Worm (Caenorhabditis elegans): ENCODE measurements around the gene lin-56.
"Not testable (repeated sequence)": the region's sequence is repeated elsewhere in the genome, so short reads cannot be mapped to it uniquely, and the experiment has no call there.

The lin-56 gene

DNA sequence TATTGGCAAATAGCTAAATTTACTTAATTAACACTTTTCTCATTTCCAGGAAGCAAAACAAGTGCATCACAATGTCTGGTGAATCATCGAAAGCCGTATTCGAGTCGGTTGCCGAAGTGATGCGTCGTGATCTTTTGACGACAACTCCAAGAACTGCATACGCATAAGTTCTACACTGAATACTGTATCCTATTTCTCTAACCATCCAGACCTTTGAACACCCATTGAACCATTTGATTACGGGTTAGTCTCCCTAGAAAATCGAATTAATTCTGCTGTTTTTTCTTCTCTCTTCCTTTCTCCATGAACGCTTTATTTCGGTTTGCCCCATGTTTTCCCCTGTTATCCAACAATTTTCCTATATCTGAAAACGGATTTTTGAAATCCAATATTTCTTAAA is at the start of gene lin-56:
Gene lin-56, plus strand, starts transcription at position 301 of the 400 bp plus-strand sequence.
- TF ChIP-seq him-1 (tag; optimal IDR thresholded peaks at IDR 0.05) (no peak), dao-5 (tag; optimal IDR thresholded peaks at IDR 0.05) (no peak), W03F9.2 (tag; optimal IDR thresholded peaks at IDR 0.05) (no peak)

DNA sequence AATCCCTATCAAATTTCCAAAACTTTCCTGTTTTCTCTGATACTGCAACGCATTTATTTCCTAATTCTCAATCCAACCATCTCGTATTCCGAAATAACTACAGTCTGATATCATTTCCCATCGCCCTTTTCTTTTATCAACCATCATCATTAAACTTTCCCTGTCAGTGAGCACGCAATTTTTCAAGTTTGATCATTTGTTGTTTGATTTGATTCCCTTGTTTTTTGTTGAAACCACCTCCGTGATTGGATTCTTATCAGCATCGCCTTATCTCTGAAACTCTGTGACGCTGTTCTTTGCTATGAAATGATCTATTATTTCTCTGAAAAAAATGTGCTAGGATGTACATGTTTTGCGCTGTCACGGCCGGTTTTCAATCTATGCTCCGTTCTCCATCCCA is 46.8 kb upstream of the lin-56 start:
- no peak for TF ChIP-seq dao-5 (tag; optimal IDR thresholded peaks at IDR 0.05)
- no peak for TF ChIP-seq W03F9.2 (tag; optimal IDR thresholded peaks at IDR 0.05)
- no peak for TF ChIP-seq him-1 (tag; optimal IDR thresholded peaks at IDR 0.05)

DNA sequence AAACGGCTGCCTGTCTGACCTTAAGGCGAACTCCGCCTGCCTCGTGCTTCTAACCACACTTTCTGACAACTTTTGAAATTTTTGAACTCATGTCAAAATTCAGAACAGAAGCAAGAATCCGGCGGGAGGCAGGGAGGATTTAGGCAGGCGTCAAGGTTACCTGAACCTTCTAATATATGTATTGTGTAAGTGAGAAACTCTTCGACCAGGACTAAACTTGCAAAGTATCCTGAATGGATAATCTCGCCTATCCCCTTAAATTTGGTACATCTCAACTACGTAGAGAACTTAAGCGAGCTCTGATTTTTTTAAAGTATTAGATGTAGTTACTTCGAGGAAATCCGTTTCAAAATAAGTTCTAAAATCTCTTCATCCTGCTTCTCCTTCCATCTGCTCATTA is 38.8 kb upstream of the lin-56 start, which contains the start of gene E04D5.5:
Gene E04D5.5, plus strand, starts transcription at position 301 of the 400 bp plus-strand sequence.
- no peak for TF ChIP-seq W03F9.2 (tag; optimal IDR thresholded peaks at IDR 0.05)
- TF ChIP-seq him-1 (tag; optimal IDR thresholded peaks at IDR 0.05), result no peak
- no peak for TF ChIP-seq dao-5 (tag; optimal IDR thresholded peaks at IDR 0.05)

DNA sequence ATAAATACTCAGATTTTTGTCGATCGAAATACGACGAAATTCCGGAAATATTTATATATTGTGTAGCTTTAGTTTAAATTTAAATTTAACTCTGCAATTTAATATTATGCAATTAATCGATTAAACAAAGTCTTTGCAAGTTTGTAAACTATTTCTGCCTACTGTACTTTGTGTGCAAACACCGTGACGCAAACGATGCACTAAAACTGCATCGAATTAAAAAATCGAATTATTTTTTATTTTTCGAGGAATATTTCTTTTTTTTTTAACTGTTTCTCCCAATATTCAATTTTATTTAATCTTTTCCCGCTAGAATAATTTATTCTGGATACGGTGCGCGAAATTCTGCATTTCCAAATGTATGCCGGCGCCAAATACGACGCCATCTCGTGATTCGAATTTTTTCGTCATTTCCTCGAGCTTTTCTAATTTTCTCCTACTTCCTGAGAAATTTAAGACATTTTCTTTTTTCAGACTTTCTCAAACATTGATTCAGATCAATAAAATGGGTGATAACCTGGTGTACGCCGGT is 33.4 kb upstream of the lin-56 start, which contains the start of gene eif-2A:
Gene eif-2A, plus strand, starts transcription at position 469 of the 532 bp plus-strand sequence.
- TF ChIP-seq him-1 (tag; optimal IDR thresholded peaks at IDR 0.05) (no peak), W03F9.2 (tag; optimal IDR thresholded peaks at IDR 0.05) (peak; percentile 15), dao-5 (tag; optimal IDR thresholded peaks at IDR 0.05) (no peak)

DNA sequence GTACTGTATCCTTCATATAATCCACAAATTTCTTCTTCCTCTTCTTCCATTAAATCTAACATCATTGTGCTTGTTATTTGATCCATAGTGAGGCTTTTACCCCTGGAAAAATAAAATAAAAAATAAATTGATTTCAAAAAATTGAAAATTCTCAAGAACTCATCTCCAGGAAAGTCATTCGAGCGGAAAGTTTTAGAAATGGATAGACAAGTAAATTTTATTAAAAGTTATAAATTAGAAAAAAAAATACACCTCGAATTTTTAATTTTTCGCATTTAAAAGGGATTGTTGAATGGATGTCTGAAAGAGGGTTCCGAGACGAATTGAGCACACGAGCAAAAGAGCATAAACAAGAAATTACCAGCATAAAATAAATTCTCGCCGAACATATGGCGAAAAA is 27.9 kb upstream of the lin-56 start, which contains the start of gene frpr-21:
Gene frpr-21, minus strand, starts transcription at position 101 of the 400 bp plus-strand sequence.
- TF ChIP-seq dao-5 (tag; optimal IDR thresholded peaks at IDR 0.05) (no peak), W03F9.2 (tag; optimal IDR thresholded peaks at IDR 0.05) (no peak), him-1 (tag; optimal IDR thresholded peaks at IDR 0.05) (no peak)

DNA sequence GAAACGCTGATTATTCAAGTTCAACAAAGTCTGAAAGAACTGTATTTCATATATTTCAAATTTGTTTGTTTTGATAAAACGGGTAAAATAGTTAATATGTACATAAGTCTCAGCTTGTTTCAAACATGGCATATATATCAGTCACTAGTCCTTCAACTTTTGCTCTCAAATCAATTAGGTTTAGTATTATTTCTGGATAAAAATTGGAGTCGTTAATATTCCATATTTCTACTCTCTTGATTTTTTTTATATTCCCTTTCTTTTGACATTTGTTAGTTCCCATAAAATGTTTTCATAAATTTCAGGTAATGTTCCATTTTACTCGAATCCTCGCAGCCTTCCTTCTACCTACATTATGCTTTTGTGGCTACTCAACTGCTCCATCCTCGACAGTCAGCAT is 14.0 kb upstream of the lin-56 start, which contains the start of gene cut-4:
Gene cut-4, plus strand, starts transcription at position 301 of the 400 bp plus-strand sequence.
- TF ChIP-seq him-1 (tag; optimal IDR thresholded peaks at IDR 0.05) (no peak), W03F9.2 (tag; optimal IDR thresholded peaks at IDR 0.05) (no peak), dao-5 (tag; optimal IDR thresholded peaks at IDR 0.05) (no peak)

DNA sequence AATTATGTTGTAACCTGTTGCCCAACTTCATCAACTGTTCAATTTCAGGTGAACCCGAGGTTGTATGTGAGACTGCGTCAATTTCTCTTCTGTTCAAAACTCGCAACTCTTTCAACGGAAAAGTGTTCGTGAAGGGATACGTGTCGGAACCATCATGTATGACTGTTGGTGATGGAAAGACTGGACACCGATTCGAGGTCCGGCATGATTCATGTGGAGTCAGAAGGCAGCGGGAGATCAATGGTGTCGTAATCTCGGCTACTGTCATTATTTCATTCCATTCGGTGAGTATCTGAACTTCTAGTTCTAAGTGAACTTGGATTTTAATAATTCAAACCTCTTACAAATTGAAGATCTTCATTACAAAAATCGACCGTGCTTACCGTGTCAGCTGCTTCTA is 12.0 kb upstream of the lin-56 start:
- TF ChIP-seq dao-5 (tag; optimal IDR thresholded peaks at IDR 0.05) (no peak), W03F9.2 (tag; optimal IDR thresholded peaks at IDR 0.05) (no peak)

DNA sequence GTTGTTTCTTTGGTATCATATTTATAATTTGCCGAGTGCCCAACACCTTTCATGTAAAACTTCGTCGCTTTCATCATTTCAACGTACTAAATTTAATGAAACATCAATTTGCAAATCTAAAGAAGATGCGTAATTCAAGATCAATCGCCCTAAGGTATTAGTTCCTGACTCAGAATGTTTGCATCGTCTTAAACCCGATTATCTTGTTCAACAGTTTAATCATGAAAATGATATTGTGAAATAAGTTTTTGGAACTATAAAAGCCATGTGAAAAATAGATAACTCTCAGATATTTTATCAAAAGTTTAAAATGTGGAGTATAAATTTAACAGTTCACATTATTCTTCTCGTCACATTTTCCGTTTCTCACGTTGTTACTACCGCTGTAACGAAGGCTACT is 9.8 kb upstream of the lin-56 start, which contains the start of gene E04D5.4:
Gene E04D5.4, plus strand, starts transcription at position 301 of the 400 bp plus-strand sequence.
- TF ChIP-seq him-1 (tag; optimal IDR thresholded peaks at IDR 0.05), result no peak
- TF ChIP-seq dao-5 (tag; optimal IDR thresholded peaks at IDR 0.05), result no peak
- no peak for TF ChIP-seq W03F9.2 (tag; optimal IDR thresholded peaks at IDR 0.05)

DNA sequence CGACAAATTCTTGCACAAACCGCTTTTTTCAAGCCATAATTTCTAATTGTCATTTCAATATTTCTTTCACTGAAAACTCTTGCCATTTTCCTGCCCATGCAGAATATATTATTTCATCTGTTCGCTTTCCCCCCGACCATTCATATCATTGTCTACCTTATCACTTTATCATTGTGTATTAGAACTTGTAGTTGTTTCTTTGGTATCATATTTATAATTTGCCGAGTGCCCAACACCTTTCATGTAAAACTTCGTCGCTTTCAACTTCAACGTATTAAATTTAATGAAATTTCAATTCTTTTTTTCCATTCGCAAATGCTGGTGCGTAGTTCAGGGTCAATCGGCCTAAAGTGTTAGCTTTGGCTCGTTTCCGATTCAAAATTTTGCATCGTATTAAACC is 7.0 kb upstream of the lin-56 start, which contains the start of gene ZK673.1:
Gene ZK673.1, plus strand, starts transcription at position 301 of the 400 bp plus-strand sequence.
- not testable (repeated sequence) for TF ChIP-seq dao-5, W03F9.2, him-1 (tag; optimal IDR thresholded peaks at IDR 0.05)

DNA sequence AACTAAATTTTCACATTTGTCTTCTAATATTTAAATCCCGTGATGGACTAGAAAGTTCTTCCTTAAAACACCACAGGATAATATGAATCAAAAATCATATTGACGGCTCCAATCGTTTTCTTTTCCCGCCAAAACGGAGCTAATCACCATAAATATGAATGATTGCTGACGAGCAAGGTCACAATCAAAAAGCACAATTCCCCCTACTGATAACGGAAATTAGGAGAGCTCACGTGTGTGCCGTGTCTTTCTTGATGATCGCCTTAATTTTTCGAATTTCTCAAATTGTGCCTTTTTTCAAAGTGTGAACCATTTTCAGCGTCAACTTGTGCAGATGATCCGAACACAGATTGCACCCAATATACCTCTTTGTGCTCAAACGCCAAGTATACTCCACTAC is 5.9 kb upstream of the lin-56 start:
- TF ChIP-seq him-1 (tag; optimal IDR thresholded peaks at IDR 0.05) (no peak), dao-5 (tag; optimal IDR thresholded peaks at IDR 0.05) (no peak)

DNA sequence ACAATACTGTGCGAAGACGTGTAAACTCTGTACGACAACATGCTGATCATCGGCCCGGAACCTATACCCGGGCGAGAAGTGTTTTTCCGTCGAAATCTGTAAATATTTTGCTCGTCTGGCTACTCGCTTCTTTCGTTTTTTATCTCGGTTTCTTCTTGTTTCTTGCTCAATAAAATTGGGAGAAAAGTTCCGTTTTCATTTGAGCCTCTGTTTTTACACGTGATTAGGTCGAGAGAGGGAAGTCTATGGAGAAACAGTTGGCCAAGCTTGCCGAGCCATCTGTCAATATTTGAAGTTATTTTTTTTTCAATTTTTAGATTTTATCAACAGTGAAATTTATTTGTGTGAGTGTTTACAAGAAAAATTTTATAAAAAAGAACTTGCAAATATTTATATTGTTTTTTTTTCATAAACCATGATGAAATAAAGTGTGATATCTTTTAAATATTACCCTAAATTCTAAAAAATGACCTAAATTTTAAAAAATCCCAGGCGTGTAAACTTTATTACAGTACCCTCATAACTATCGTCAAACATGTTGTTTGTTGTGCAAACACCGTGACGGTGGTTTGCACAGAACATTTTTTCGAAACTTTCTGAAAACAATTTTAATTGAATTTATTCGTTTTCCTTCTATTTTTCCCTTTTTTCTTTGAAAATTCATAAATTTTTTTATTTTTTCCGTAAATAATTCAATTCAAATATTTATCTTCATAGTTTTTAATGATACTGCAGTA is 4.7 kb upstream of the lin-56 start:
- TF ChIP-seq him-1 (tag; optimal IDR thresholded peaks at IDR 0.05), result no peak
- no peak for TF ChIP-seq W03F9.2 (tag; optimal IDR thresholded peaks at IDR 0.05)
- TF ChIP-seq dao-5 (tag; optimal IDR thresholded peaks at IDR 0.05), result no peak

DNA sequence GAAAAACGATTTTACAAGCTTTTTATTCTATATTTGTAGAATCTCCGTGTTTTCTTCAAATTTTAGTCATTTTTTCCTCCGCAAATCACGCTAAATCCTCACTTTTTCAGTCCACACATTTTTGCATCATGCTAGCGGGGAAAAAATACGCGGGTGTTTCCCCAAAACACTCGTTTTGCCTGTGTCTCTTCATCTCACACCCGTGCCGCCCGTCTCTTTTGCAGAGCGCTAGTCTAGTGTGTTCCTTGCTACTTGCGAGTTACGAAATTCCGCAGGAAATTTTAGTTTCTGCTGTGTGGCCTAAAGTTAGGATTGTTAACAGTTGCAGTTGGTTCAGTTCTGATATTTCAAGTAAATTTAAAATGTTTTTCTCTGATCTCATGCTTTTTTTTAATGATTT is 4.1 kb upstream of the lin-56 start:
- no peak for TF ChIP-seq dao-5 (tag; optimal IDR thresholded peaks at IDR 0.05)
- no peak for TF ChIP-seq him-1 (tag; optimal IDR thresholded peaks at IDR 0.05)

DNA sequence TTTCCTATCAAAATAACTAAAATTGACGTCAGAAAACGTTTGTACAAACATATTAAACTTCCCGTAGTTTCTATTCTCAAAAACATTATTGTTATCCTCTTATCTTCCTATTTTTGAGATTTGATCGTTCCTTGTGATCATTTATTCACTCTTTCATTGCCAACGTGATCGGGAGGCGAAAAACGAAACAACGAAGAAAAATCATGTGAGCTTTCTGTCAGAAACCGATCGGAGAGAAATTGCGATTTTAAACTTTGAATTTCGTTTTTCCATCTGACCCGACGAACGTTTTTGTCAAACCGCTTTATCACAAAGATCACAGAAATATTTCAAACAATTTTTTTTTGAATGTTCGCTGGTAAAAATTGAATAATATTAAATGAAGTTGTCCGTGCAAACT is 3.5 kb upstream of the lin-56 start:
- TF ChIP-seq W03F9.2 (tag; optimal IDR thresholded peaks at IDR 0.05) (peak; percentile 13), dao-5 (tag; optimal IDR thresholded peaks at IDR 0.05) (no peak)

DNA sequence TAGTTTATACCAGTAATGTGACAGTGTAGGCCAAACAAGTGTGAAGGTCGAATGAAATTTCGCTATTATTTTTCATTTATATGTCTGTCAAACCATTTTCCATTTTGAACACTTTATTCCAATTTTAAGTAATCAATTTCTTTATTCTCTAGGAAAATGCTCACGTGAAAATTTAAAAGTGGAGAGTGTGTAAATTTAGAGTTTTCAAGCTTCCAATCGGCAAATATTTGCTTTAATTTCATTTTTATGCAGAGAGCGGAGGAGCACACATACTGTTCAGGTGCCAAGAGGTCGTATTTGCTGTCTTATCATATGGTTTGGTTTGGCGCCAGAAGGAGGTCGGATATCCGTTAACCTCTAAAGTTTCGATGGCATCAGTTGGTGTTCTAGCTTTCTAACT is 3.0 kb upstream of the lin-56 start:
- TF ChIP-seq dao-5 (tag; optimal IDR thresholded peaks at IDR 0.05) (no peak), W03F9.2 (tag; optimal IDR thresholded peaks at IDR 0.05) (no peak), him-1 (tag; optimal IDR thresholded peaks at IDR 0.05) (no peak)
